Worm (Caenorhabditis elegans) whole organism, midembryonic: Measurements from ENCODE around the gene cutl-15.

Experiments used
- T22C8.4 ChIP-seq: fragments of 200-800 bp; sonication (Bioruptor generic); IDR thresholded peaks from 2 replicates; pipeline ENCODE4 v1.3.6; 2022; ENCODE audit warnings: missing genetic modification characterization, missing compliant biosample characterization
- cog-1 ChIP-seq: sonication (generic microtip); optimal IDR thresholded peaks from 2 replicates; lab custom pipeline; 2016; ENCODE audit warnings: missing genetic modification characterization, missing compliant biosample characterization
- flt-1 ChIP-seq: fragments of 200-800 bp; sonication (Bioruptor generic); IDR thresholded peaks from 2 replicates; pipeline ENCODE4 v1.3.6; 2022; ENCODE audit warnings: missing genetic modification characterization, missing compliant biosample characterization
- klf-2 ChIP-seq: fragments of 200-800 bp; sonication (Bioruptor generic); conservative IDR thresholded peaks from 2 replicates; pipeline ENCODE4 v1.3.6; 2022; ENCODE audit warnings: missing genetic modification reagents, missing genetic modification characterization, missing compliant biosample characterization
- med-1 ChIP-seq: sonication (generic microtip); optimal IDR thresholded peaks from 2 replicates; lab custom pipeline; 2017; ENCODE audit warnings: missing genetic modification characterization, mild to moderate bottlenecking, missing compliant biosample characterization, antibody characterized with exemption, missing genetic modification reagents; ENCODE audit not compliant: insufficient read depth
- ref-1 ChIP-seq: fragments of 200-800 bp; sonication (Bioruptor generic); conservative IDR thresholded peaks from 2 replicates; pipeline ENCODE4 v1.3.6; 2022; ENCODE audit warnings: missing genetic modification reagents, missing genetic modification characterization, missing compliant biosample characterization
- tab-1 ChIP-seq: fragments of 200-800 bp; sonication (Bioruptor generic); IDR thresholded peaks from 2 replicates; pipeline ENCODE4 v1.3.6; 2022; ENCODE audit warnings: missing genetic modification characterization, missing compliant biosample characterization
- ztf-23 ChIP-seq: fragments of 200-800 bp; sonication (Bioruptor generic); IDR thresholded peaks from 2 replicates; pipeline ENCODE4 v1.3.6; 2022; ENCODE audit warnings: missing genetic modification reagents, missing genetic modification characterization, missing compliant biosample characterization
- ztf-29 ChIP-seq: fragments of 200-800 bp; sonication (Bioruptor generic); IDR thresholded peaks from 2 replicates; pipeline ENCODE4 v1.3.6; 2022; ENCODE audit warnings: missing genetic modification reagents, missing genetic modification characterization, missing compliant biosample characterization

Gene cutl-15

ce11 chrII:8917339-8917738 is 30.1 kb downstream of the cutl-15 start:
- TF ChIP-seq ref-1: no peak
- TF ChIP-seq ztf-23 (GFP tag; lab: Robert Waterston, UW): no peak
- no peak for TF ChIP-seq ztf-29
- TF ChIP-seq med-1 (GFP tag; lab: Kevin White, UChicago): no peak
- no peak for TF ChIP-seq tab-1

- TF ChIP-seq ztf-23 (GFP tag; lab: Robert Waterston, UW) (no peak), ztf-29 (no peak), tab-1 (no peak), cog-1 (no peak), T22C8.4 (GFP tag; lab: Robert Waterston, UW) (no peak), med-1 (GFP tag; lab: Kevin White, UChicago) (no peak), flt-1 (no peak), ref-1 (no peak), klf-2 (GFP tag; lab: Robert Waterston, UW) (no peak)
Measured at ce11 chrII:8916656-8917055, 30.8 kb downstream of the cutl-15 start.

- TF ChIP-seq ztf-29: no peak
- no peak for TF ChIP-seq med-1 (GFP tag; lab: Kevin White, UChicago)
- no peak for TF ChIP-seq ref-1
- no peak for TF ChIP-seq tab-1
- TF ChIP-seq cog-1: no peak
- TF ChIP-seq klf-2 (GFP tag; lab: Robert Waterston, UW): no peak
- no peak for TF ChIP-seq flt-1
- TF ChIP-seq T22C8.4 (GFP tag; lab: Robert Waterston, UW): no peak
- no peak for TF ChIP-seq ztf-23 (GFP tag; lab: Robert Waterston, UW)
Measured at ce11 chrII:8914654-8915053, 32.8 kb downstream of the cutl-15 start.

ce11 chrII:8912523-8913017 is 34.9 kb downstream of the cutl-15 start:
- TF ChIP-seq ref-1 (no peak), flt-1 (no peak), tab-1 (no peak), ztf-29 (no peak), med-1 (GFP tag; lab: Kevin White, UChicago) (no peak), T22C8.4 (GFP tag; lab: Robert Waterston, UW) (no peak), cog-1 (no peak), klf-2 (GFP tag; lab: Robert Waterston, UW) (no peak), ztf-23 (GFP tag; lab: Robert Waterston, UW) (no peak)

- TF ChIP-seq ref-1: no peak
- no peak for TF ChIP-seq med-1 (GFP tag; lab: Kevin White, UChicago)
- TF ChIP-seq klf-2 (GFP tag; lab: Robert Waterston, UW): no peak
- no peak for TF ChIP-seq tab-1
- TF ChIP-seq ztf-23 (GFP tag; lab: Robert Waterston, UW): no peak
- TF ChIP-seq ztf-29: no peak
- no peak for TF ChIP-seq flt-1
- no peak for TF ChIP-seq cog-1
- TF ChIP-seq T22C8.4 (GFP tag; lab: Robert Waterston, UW): no peak
Measured at ce11 chrII:8911929-8912328, 35.6 kb downstream of the cutl-15 start, which contains the start of gene B0457.4. Gene B0457.4 (minus strand): TSS chrII:8912029.

- TF ChIP-seq tab-1: no peak
- no peak for TF ChIP-seq cog-1
- no peak for TF ChIP-seq ref-1
- TF ChIP-seq med-1 (GFP tag; lab: Kevin White, UChicago): no peak
- no peak for TF ChIP-seq klf-2 (GFP tag; lab: Robert Waterston, UW)
- TF ChIP-seq ztf-23 (GFP tag; lab: Robert Waterston, UW): no peak
- no peak for TF ChIP-seq flt-1
- no peak for TF ChIP-seq ztf-29
- no peak for TF ChIP-seq T22C8.4 (GFP tag; lab: Robert Waterston, UW)
Measured at ce11 chrII:8903871-8904270, 43.6 kb downstream of the cutl-15 start.

ce11 chrII:8899357-8899748 is 48.1 kb downstream of the cutl-15 start:
- TF ChIP-seq klf-2 (GFP tag; lab: Robert Waterston, UW) (no peak), flt-1 (no peak), tab-1 (no peak), ztf-23 (GFP tag; lab: Robert Waterston, UW) (no peak), T22C8.4 (GFP tag; lab: Robert Waterston, UW) (no peak), med-1 (GFP tag; lab: Kevin White, UChicago) (no peak), ztf-29 (no peak), cog-1 (no peak), ref-1 (no peak)

ce11 chrII:8898582-8899356 is 48.7 kb downstream of the cutl-15 start:
- TF ChIP-seq klf-2 (GFP tag; lab: Robert Waterston, UW) (no peak), ztf-23 (GFP tag; lab: Robert Waterston, UW) (no peak), med-1 (GFP tag; lab: Kevin White, UChicago) (no peak), cog-1 (no peak), ztf-29 (no peak), ref-1 (0 out of 2 replicates have a peak, but pooled peaks have one; percentile 31), tab-1 (no peak)

ce11 chrII:8897244-8897643 is 50.2 kb downstream of the cutl-15 start:
- TF ChIP-seq flt-1 (no peak), med-1 (GFP tag; lab: Kevin White, UChicago) (no peak)

ce11 chrII:8896541-8896940 is 50.9 kb downstream of the cutl-15 start, which contains the start of gene lat-1:
Gene lat-1 (plus strand): TSS chrII:8896841.
- no peak for TF ChIP-seq ztf-23 (GFP tag; lab: Robert Waterston, UW)
- no peak for TF ChIP-seq cog-1
- TF ChIP-seq tab-1: no peak
- no peak for TF ChIP-seq ref-1
- TF ChIP-seq T22C8.4 (GFP tag; lab: Robert Waterston, UW): no peak
- TF ChIP-seq ztf-29: no peak
- no peak for TF ChIP-seq med-1 (GFP tag; lab: Kevin White, UChicago)
- no peak for TF ChIP-seq flt-1
- no peak for TF ChIP-seq klf-2 (GFP tag; lab: Robert Waterston, UW)
